Worm (Caenorhabditis elegans) whole organism, L4 larva: Measurements from ENCODE around the gene C01G10.10.

Experiments
- F44E2.7 ChIP-seq: fragments of 200-800 bp; sonication (Bioruptor generic); IDR thresholded peaks from 2 replicates; pipeline ENCODE4 v2.1.2; 2022; ENCODE audit warnings: missing genetic modification characterization, missing compliant biosample characterization
- R02D3.7 ChIP-seq: fragments of 150-350 bp; sonication (generic microtip); optimal IDR thresholded peaks from 3 replicates; lab custom pipeline; 2014; ENCODE audit warnings: missing biosample characterization, missing genetic modification characterization
- T20F7.1 ChIP-seq: fragments of 200-800 bp; sonication (Bioruptor generic); optimal IDR thresholded peaks from 2 replicates; lab custom pipeline; 2018; ENCODE audit warnings: mild to moderate bottlenecking, missing genetic modification characterization, missing compliant biosample characterization
- Y75B8A.6 ChIP-seq: fragments of 200-800 bp; sonication (Bioruptor generic); IDR thresholded peaks from 2 replicates; pipeline ENCODE4 v1.3.6; 2022; ENCODE audit warnings: missing genetic modification reagents, missing genetic modification characterization, missing compliant biosample characterization
- ZK337.2 ChIP-seq: fragments of 200-800 bp; sonication (Bioruptor generic); IDR thresholded peaks from 2 replicates; pipeline ENCODE4 v1.3.6; 2022; ENCODE audit warnings: missing genetic modification reagents, missing genetic modification characterization, missing compliant biosample characterization
- aha-1 ChIP-seq: fragments of 150-350 bp; peaks from one replicate; lab custom pipeline; 2014; ENCODE audit warnings: missing biosample characterization, missing genetic modification characterization
- ama-1 ChIP-seq: fragments of 150-350 bp; optimal IDR thresholded peaks from 2 replicates; lab custom pipeline; 2014; ENCODE audit warnings: inconsistent platforms, mixed read lengths
- arid-1 ChIP-seq: fragments of 200-800 bp; sonication (Bioruptor generic); conservative IDR thresholded peaks from 2 replicates; pipeline ENCODE4 v1.3.6; 2022; ENCODE audit warnings: missing genetic modification reagents, missing genetic modification characterization, missing compliant biosample characterization
- attf-4 ChIP-seq: sonication (generic microtip); optimal IDR thresholded peaks from 3 replicates; lab custom pipeline; 2017; ENCODE audit warnings: missing biosample characterization, missing genetic modification characterization
- ceh-32 ChIP-seq: sonication (generic microtip); optimal IDR thresholded peaks from 2 replicates; lab custom pipeline; 2016; ENCODE audit warnings: mild to moderate bottlenecking, missing genetic modification characterization, missing compliant biosample characterization; ENCODE audit not compliant: poor library complexity
- ceh-44 ChIP-seq: fragments of 200-800 bp; sonication (Bioruptor generic); IDR thresholded peaks from 2 replicates; pipeline ENCODE4 v1.3.6; 2022; ENCODE audit warnings: missing genetic modification reagents, missing genetic modification characterization, missing compliant biosample characterization
- ceh-82 ChIP-seq: sonication (generic microtip); optimal IDR thresholded peaks from 2 replicates; lab custom pipeline; 2017; ENCODE audit warnings: missing biosample characterization, missing genetic modification characterization
- daf-12 ChIP-seq: fragments of 150-350 bp; optimal IDR thresholded peaks from 2 replicates; lab custom pipeline; 2014; ENCODE audit warnings: missing biosample characterization, missing genetic modification reagents, missing genetic modification characterization
- dmd-6 ChIP-seq: fragments of 200-800 bp; sonication (Bioruptor generic); IDR thresholded peaks from 2 replicates; pipeline ENCODE4 v1.3.6; 2022; ENCODE audit warnings: missing genetic modification reagents, missing genetic modification characterization, missing compliant biosample characterization
- duxl-1 ChIP-seq: sonication (generic microtip); optimal IDR thresholded peaks from 2 replicates; lab custom pipeline; 2016; ENCODE audit warnings: mild to moderate bottlenecking, missing genetic modification characterization, moderate library complexity, missing compliant biosample characterization; ENCODE audit not compliant: poor library complexity
- egl-43 ChIP-seq: fragments of 200-800 bp; sonication (Bioruptor generic); IDR thresholded peaks from 2 replicates; pipeline ENCODE4 v1.3.6; 2022; ENCODE audit warnings: missing genetic modification reagents, missing genetic modification characterization, missing compliant biosample characterization
- fos-1 ChIP-seq: fragments of 150-350 bp; optimal IDR thresholded peaks from 2 replicates; lab custom pipeline; 2014; ENCODE audit warnings: missing biosample characterization, missing genetic modification characterization
- hif-1 ChIP-seq, 2 experiments: sonication (generic microtip); optimal IDR thresholded peaks; 2 replicates each; lab custom pipeline; 2016 to 2017; ENCODE audit warnings: missing compliant biosample characterization in 2 of 2, missing genetic modification characterization in 2 of 2, missing genetic modification reagents in 2 of 2, missing genotype in 2 of 2, mild to moderate bottlenecking in 1 of 2
- hlh-30 ChIP-seq: sonication (generic microtip); optimal IDR thresholded peaks from 2 replicates; lab custom pipeline; 2017; ENCODE audit warnings: antibody characterized with exemption, mild to moderate bottlenecking, missing genetic modification characterization, missing compliant biosample characterization; ENCODE audit not compliant: insufficient read depth
- lin-13 ChIP-seq: fragments of 150-350 bp; optimal IDR thresholded peaks from 2 replicates; lab custom pipeline; 2014; ENCODE audit warnings: missing biosample characterization, missing genetic modification reagents, missing genetic modification characterization
- mep-1 ChIP-seq: fragments of 150-350 bp; sonication (generic microtip); optimal IDR thresholded peaks from 3 replicates; lab custom pipeline; 2014; ENCODE audit warnings: missing biosample characterization, missing genetic modification characterization
- mes-2 ChIP-seq: sonication (generic microtip); optimal IDR thresholded peaks from 2 replicates; lab custom pipeline; 2016; ENCODE audit warnings: missing genotype, mild to moderate bottlenecking, missing genetic modification characterization, missing compliant biosample characterization; ENCODE audit not compliant: poor library complexity, severe bottlenecking
- mxl-3 ChIP-seq: fragments of 200-800 bp; sonication (Bioruptor generic); optimal IDR thresholded peaks from 2 replicates; lab custom pipeline; 2018; ENCODE audit warnings: mild to moderate bottlenecking, missing genetic modification characterization, missing compliant biosample characterization
- nhr-102 ChIP-seq: sonication (generic microtip); optimal IDR thresholded peaks from 2 replicates; lab custom pipeline; 2016; ENCODE audit warnings: mild to moderate bottlenecking, missing genetic modification characterization, moderate library complexity, missing compliant biosample characterization
- nhr-237 ChIP-seq: sonication (generic microtip); optimal IDR thresholded peaks from 2 replicates; lab custom pipeline; 2017; ENCODE audit warnings: missing biosample characterization, missing genetic modification characterization
- nhr-42 ChIP-seq: fragments of 200-800 bp; sonication (Bioruptor generic); IDR thresholded peaks from 2 replicates; pipeline ENCODE4 v1.3.6; 2022; ENCODE audit warnings: missing genetic modification characterization, missing compliant biosample characterization
- nhr-76 ChIP-seq: fragments of 150-350 bp; optimal IDR thresholded peaks from 2 replicates; lab custom pipeline; 2014; ENCODE audit warnings: missing biosample characterization, missing genetic modification characterization
- tra-1 ChIP-seq: fragments of 200-800 bp; sonication (Bioruptor generic); IDR thresholded peaks from 2 replicates; pipeline ENCODE4 v1.3.6; 2022; ENCODE audit warnings: missing genetic modification reagents, missing genetic modification characterization, missing compliant biosample characterization
- unc-62 ChIP-seq, 3 experiments: fragments of 150-350 bp in 1 of 3; sonication (generic microtip); optimal IDR thresholded peaks in 2 of 3; peaks in 1 of 3; 1 replicate in 1 of 3; 2 replicates in 2 of 3; lab custom pipeline; 2014 to 2017; ENCODE audit warnings: missing biosample characterization in 3 of 3, missing genetic modification characterization in 3 of 3, missing genetic modification reagents in 3 of 3, missing genotype in 1 of 3
- zfp-2 ChIP-seq: sonication (generic microtip); optimal IDR thresholded peaks from 2 replicates; lab custom pipeline; 2016; ENCODE audit warnings: mild to moderate bottlenecking, missing genetic modification characterization, missing compliant biosample characterization
- ztf-7 ChIP-seq: fragments of 150-350 bp; optimal IDR thresholded peaks from 2 replicates; lab custom pipeline; 2014; ENCODE audit warnings: missing biosample characterization, missing genetic modification characterization

Gene C01G10.10

DNA sequence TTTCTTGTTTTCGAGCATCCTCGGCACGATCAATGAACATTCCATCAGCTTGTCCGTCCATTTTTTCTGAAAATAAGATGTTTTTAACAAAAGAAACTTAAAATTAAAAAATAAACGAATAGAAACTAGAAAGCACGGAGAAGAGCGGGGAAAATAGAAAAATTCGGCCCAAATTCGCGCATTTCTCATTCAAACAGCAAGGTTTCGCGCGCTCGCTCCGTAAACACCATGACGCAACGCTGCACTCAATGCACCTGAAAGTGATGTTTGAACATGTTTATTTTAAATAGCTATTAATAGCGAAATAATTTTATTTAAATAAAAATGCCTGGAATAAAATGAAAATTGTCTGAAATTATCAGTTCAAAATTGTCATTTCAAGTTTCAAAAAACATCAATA is 22.7 kb downstream of the C01G10.10 start, which contains the start of the genes mcm-3 and C25D7.15 (continued):
- TF ChIP-seq nhr-76 (tag; lab: Kevin White, UChicago) = no peak
- TF ChIP-seq attf-4 = no peak
- TF ChIP-seq daf-12 (tag; lab: Kevin White, UChicago) = no peak
- no peak for TF ChIP-seq mep-1 (tag; lab: Kevin White, UChicago)
- no peak for TF ChIP-seq unc-62 (GFP tag; optimal IDR thresholded peaks at IDR 0.05 in 1 of 2; lab: Kevin White, UChicago)
- TF ChIP-seq unc-62 (tag; optimal IDR thresholded peaks at IDR 0.05; lab: Kevin White, UChicago) = no peak
- no peak for TF ChIP-seq ama-1 (lab: Kevin White, UChicago)
- no peak for TF ChIP-seq nhr-42 (GFP tag; lab: Robert Waterston, UW)
- no peak for TF ChIP-seq fos-1 (tag; lab: Kevin White, UChicago)
- no peak for TF ChIP-seq lin-13 (GFP tag; lab: Kevin White, UChicago)
- TF ChIP-seq duxl-1 (tag; lab: Kevin White, UChicago) = no peak
- no peak for TF ChIP-seq nhr-237 (tag; lab: Kevin White, UChicago)
- TF ChIP-seq T20F7.1 (GFP tag; lab: Kevin White, UChicago) = no peak
- no peak for TF ChIP-seq tra-1
- no peak for TF ChIP-seq ceh-32 (tag; lab: Kevin White, UChicago)
- TF ChIP-seq mes-2 = peak; percentile 64
- TF ChIP-seq nhr-102 = no peak
- TF ChIP-seq hif-1 (tag; optimal IDR thresholded peaks at IDR 0.05; lab: Kevin White, UChicago) = no peak
- TF ChIP-seq Y75B8A.6 (GFP tag; lab: Robert Waterston, UW) = no peak
- TF ChIP-seq mxl-3 (GFP tag; lab: Kevin White, UChicago) = no peak
- no peak for TF ChIP-seq zfp-2 (tag; lab: Kevin White, UChicago)
- no peak for TF ChIP-seq arid-1 (GFP tag; lab: Robert Waterston, UW)
- no peak for TF ChIP-seq hlh-30 (tag; lab: Kevin White, UChicago)
- no peak for TF ChIP-seq ZK337.2 (GFP tag; lab: Robert Waterston, UW)
- no peak for TF ChIP-seq R02D3.7 (tag; lab: Kevin White, UChicago)
- no peak for TF ChIP-seq dmd-6 (GFP tag; lab: Robert Waterston, UW)
- TF ChIP-seq, all 104 proteins: peak for 8

DNA sequence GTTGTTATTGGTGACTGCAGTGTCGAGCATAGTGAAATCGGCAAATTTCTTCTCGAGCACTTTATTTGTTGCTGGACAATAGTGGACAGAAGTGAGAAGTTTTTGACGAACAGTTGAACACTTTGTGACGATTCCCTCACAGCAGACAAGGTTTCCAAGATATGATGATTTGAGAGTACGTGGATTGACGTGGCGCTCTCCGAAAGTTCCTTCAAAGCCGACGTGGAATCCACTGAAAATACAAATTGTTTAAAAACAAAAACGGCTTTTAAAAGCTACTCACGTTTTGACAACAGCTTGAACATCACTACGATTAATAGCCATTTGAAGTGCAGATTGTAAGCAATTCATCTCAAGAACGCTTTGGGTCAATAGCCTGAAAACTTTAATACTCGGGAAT is 23.3 kb downstream of the C01G10.10 start:
- no peak for TF ChIP-seq ceh-82 (tag; lab: Kevin White, UChicago)
- TF ChIP-seq tra-1 = no peak
- no peak for TF ChIP-seq arid-1 (GFP tag; lab: Robert Waterston, UW)
- TF ChIP-seq ztf-7 (tag; lab: Kevin White, UChicago) = no peak

DNA sequence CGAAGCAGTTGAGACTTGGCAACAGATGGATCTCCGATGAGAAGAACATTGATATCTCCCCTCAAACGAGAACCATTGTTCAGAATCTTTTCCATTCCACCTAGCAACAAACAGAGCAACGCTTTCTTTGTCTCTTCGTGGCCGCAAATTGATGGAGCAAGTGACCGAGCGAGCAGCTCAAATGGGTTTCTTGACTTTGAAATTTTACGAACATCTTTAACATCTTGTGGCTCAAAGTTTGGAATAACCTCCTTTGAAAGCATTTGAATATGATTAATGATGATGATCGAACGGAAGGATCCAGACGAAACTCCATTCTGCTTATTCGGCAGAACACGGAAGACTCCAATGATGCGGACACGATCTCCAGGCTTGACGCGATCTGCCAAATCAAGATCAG is 23.8 kb downstream of the C01G10.10 start:
- TF ChIP-seq daf-12 (tag; lab: Kevin White, UChicago) (no peak), unc-62 (GFP tag; optimal IDR thresholded peaks at IDR 0.05 in 1 of 2; lab: Kevin White, UChicago) (peak in 1 of 2 experiments; percentile 98), unc-62 (tag; optimal IDR thresholded peaks at IDR 0.05; lab: Kevin White, UChicago) (no peak)
- TF ChIP-seq, all 104 proteins: peak for 1

DNA sequence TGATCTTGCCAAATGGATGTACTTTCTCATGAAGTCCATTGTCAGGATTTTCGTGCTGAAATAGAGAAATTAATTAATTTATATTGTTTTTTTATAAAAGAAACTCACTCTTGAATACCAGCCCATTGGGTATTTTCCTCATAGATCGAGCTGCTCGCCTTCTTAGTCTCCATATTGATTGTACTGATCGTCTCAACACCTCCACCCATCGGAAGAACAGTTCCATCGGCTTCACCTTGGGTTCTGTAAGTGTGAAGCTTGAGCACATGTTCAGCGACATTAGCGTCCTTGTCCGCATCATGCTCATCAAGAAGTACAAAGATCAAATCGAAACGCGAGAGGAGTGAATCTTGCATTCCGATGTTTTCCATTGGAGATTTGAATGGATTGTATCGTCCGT is 24.5 kb downstream of the C01G10.10 start:
- TF ChIP-seq aha-1 = peak; percentile 92
- no peak for TF ChIP-seq F44E2.7 (GFP tag; lab: Robert Waterston, UW)
- TF ChIP-seq, all 104 proteins: peak for 1

DNA sequence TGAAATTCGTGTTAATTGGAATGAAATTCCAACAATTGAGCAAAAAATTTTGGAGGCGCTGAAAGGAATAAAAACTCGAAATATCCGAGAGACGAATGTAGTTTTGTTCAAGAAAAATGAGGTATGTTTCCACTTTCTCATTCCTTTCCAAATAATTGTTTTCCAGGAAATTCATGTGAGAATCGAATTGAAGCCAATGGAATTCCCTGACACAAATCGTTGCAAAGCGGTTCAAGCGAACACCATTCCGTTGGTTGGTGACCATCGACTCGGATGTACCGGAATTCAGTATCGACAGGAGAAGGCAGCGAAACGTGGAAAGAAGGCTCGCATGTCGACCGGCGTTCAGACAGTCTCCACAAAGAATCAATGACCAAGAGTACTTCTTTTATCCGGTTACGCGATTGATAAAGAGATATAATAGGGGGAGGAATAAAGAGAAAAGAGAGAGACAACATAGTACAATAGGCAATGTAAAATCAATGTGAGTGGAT is 25.8 kb downstream of the C01G10.10 start:
- 0 out of 2 replicates have a peak, but pooled peaks have one; percentile 24 for TF ChIP-seq egl-43 (GFP tag; lab: Robert Waterston, UW)
- TF ChIP-seq ceh-44 (GFP tag; lab: Robert Waterston, UW) = no peak
